Worm (Caenorhabditis elegans) whole organism, L3 larva: ENCODE results near the gene ceh-60.

Experiments
- R02D3.7 ChIP-seq: fragments of 150-350 bp; optimal IDR thresholded peaks from 2 replicates; lab custom pipeline; 2014; ENCODE audit warnings: missing biosample characterization, missing genetic modification characterization
- aly-2 ChIP-seq: fragments of 150-350 bp; optimal IDR thresholded peaks from 2 replicates; lab custom pipeline; 2014; ENCODE audit warnings: missing biosample characterization, missing genetic modification characterization
- ama-1 ChIP-seq: fragments of 150-350 bp; optimal IDR thresholded peaks from 2 replicates; lab custom pipeline; 2018
- ceh-82 ChIP-seq: fragments of 150-350 bp; optimal IDR thresholded peaks from 2 replicates; lab custom pipeline; 2014; ENCODE audit warnings: missing biosample characterization, missing genetic modification characterization
- daf-12 ChIP-seq: fragments of 150-350 bp; optimal IDR thresholded peaks from 2 replicates; lab custom pipeline; 2014; ENCODE audit warnings: missing biosample characterization, missing genetic modification reagents, missing genetic modification characterization
- egl-27 ChIP-seq: sonication (generic microtip); optimal IDR thresholded peaks from 4 replicates; lab custom pipeline; 2017; ENCODE audit warnings: missing biosample characterization, missing genetic modification reagents, missing genetic modification characterization
- egl-5 ChIP-seq: fragments of 150-350 bp; optimal IDR thresholded peaks from 2 replicates; lab custom pipeline; 2017; ENCODE audit warnings: missing biosample characterization, missing genetic modification reagents, missing genetic modification characterization, inconsistent platforms
- elt-2 ChIP-seq: sonication (generic microtip); optimal IDR thresholded peaks from 2 replicates; lab custom pipeline; 2016; ENCODE audit warnings: missing genetic modification reagents, mild to moderate bottlenecking, missing genetic modification characterization, missing compliant biosample characterization
- elt-3 ChIP-seq, 3 experiments: fragments of 150-350 bp in 1 of 3; sonication (generic microtip) in 2 of 3; optimal IDR thresholded peaks; 2 replicates in 2 of 3; 4 replicates in 1 of 3; lab custom pipeline; 2014 to 2017; ENCODE audit warnings: missing biosample characterization in 3 of 3, missing genetic modification characterization in 3 of 3
- eor-1 ChIP-seq, 2 experiments: fragments of 150-350 bp; optimal IDR thresholded peaks; 2 replicates each; lab custom pipeline; 2014 to 2018; ENCODE audit warnings: missing biosample characterization in 2 of 2, missing genetic modification characterization in 2 of 2
- fkh-10 ChIP-seq: sonication (generic microtip); optimal IDR thresholded peaks from 2 replicates; lab custom pipeline; 2017; ENCODE audit warnings: missing biosample characterization, missing genetic modification reagents, missing genetic modification characterization
- fkh-2 ChIP-seq: fragments of 150-350 bp; optimal IDR thresholded peaks from 2 replicates; lab custom pipeline; 2014; ENCODE audit warnings: missing biosample characterization, missing genetic modification reagents, missing genetic modification characterization
- fos-1 ChIP-seq: fragments of 150-350 bp; optimal IDR thresholded peaks from 2 replicates; lab custom pipeline; 2014; ENCODE audit warnings: missing biosample characterization, missing genetic modification characterization
- hmg-11 ChIP-seq: sonication (generic microtip); optimal IDR thresholded peaks from 2 replicates; lab custom pipeline; 2016; ENCODE audit warnings: missing genetic modification characterization, missing compliant biosample characterization
- jun-1 ChIP-seq: fragments of 150-350 bp; optimal IDR thresholded peaks from 2 replicates; lab custom pipeline; 2014; ENCODE audit warnings: missing biosample characterization, missing genetic modification reagents, missing genetic modification characterization
- lin-15B ChIP-seq: fragments of 150-350 bp; optimal IDR thresholded peaks from 2 replicates; lab custom pipeline; 2014; ENCODE audit warnings: missing biosample characterization, missing genetic modification characterization
- lin-39 ChIP-seq: fragments of 150-350 bp; optimal IDR thresholded peaks from 2 replicates; lab custom pipeline; 2018; ENCODE audit warnings: missing biosample characterization, missing genetic modification reagents, missing genetic modification characterization
- lsy-12 ChIP-seq: sonication (generic microtip); optimal IDR thresholded peaks from 2 replicates; lab custom pipeline; 2016; ENCODE audit warnings: mild to moderate bottlenecking, missing genetic modification characterization, missing compliant biosample characterization
- nfya-1 ChIP-seq: sonication (generic microtip); optimal IDR thresholded peaks from 2 replicates; lab custom pipeline; 2017; ENCODE audit warnings: missing genetic modification characterization, mild to moderate bottlenecking, missing compliant biosample characterization, antibody characterized with exemption, moderate library complexity; ENCODE audit not compliant: insufficient read depth
- nhr-23 ChIP-seq: fragments of 150-350 bp; optimal IDR thresholded peaks from 2 replicates; lab custom pipeline; 2014; ENCODE audit warnings: missing biosample characterization, missing genetic modification reagents, missing genetic modification characterization
- nhr-25 ChIP-seq: sonication (generic microtip); optimal IDR thresholded peaks from 2 replicates; lab custom pipeline; 2017; ENCODE audit warnings: missing biosample characterization, missing genetic modification characterization
- nhr-43 ChIP-seq: sonication (generic microtip); optimal IDR thresholded peaks from 2 replicates; lab custom pipeline; 2016; ENCODE audit warnings: mild to moderate bottlenecking, missing genetic modification characterization, missing compliant biosample characterization; ENCODE audit not compliant: poor library complexity, severe bottlenecking
- nhr-67 ChIP-seq: fragments of 150-350 bp; optimal IDR thresholded peaks from 2 replicates; lab custom pipeline; 2014; ENCODE audit warnings: missing biosample characterization, missing genetic modification characterization
- nhr-76 ChIP-seq: fragments of 150-350 bp; sonication (generic microtip); optimal IDR thresholded peaks from 5 replicates; lab custom pipeline; 2014; ENCODE audit warnings: missing biosample characterization, missing genetic modification characterization
- nhr-77 ChIP-seq: fragments of 150-350 bp; optimal IDR thresholded peaks from 2 replicates; lab custom pipeline; 2014; ENCODE audit warnings: missing biosample characterization, missing genetic modification characterization
- pha-4 ChIP-seq: fragments of 150-350 bp; optimal IDR thresholded peaks from 2 replicates; lab custom pipeline; 2014; ENCODE audit warnings: missing biosample characterization, missing genetic modification reagents, missing genetic modification characterization
- pqm-1 ChIP-seq: fragments of 150-350 bp; optimal IDR thresholded peaks from 2 replicates; lab custom pipeline; 2017; ENCODE audit warnings: missing biosample characterization, missing genetic modification characterization, inconsistent platforms
- skn-1 ChIP-seq: fragments of 150-350 bp; optimal IDR thresholded peaks from 2 replicates; lab custom pipeline; 2014; ENCODE audit warnings: missing biosample characterization, missing genetic modification characterization
- snpc-4 ChIP-seq: fragments of 150-350 bp; optimal IDR thresholded peaks from 2 replicates; lab custom pipeline; 2014; ENCODE audit warnings: missing biosample characterization, missing genetic modification characterization
- unc-39 ChIP-seq: sonication (generic microtip); optimal IDR thresholded peaks from 4 replicates; lab custom pipeline; 2017; ENCODE audit warnings: missing biosample characterization, missing genetic modification characterization
- unc-62 ChIP-seq: fragments of 150-350 bp; sonication (generic microtip); optimal IDR thresholded peaks from 4 replicates; lab custom pipeline; 2014; ENCODE audit warnings: missing biosample characterization, missing genetic modification reagents, missing genetic modification characterization
- ztf-11 ChIP-seq: fragments of 150-350 bp; optimal IDR thresholded peaks from 2 replicates; lab custom pipeline; 2014; ENCODE audit warnings: missing biosample characterization, missing genetic modification characterization
- ztf-4 ChIP-seq: fragments of 150-350 bp; optimal IDR thresholded peaks from 2 replicates; lab custom pipeline; 2014; ENCODE audit warnings: missing biosample characterization, missing genetic modification characterization

ceh-60 gene

DNA sequence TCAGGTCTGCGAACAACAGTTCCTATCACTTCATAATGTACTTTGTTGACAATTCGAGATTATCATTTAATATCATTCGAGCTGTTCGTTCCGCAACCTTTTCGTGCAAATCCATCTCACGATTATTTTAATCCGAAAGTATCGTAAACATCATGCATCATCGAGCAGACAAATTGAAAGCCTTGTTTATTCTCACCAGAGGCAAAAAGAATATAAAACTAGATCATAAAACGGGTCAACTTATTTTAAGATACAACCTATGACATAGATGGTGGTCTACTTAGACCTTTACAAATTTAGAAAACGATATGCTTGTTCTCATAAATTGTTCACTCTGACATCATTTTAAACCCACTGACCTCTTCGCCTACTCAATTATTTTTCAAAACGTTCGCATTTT lies 3.1 kb upstream of the ceh-60 start:
- TF ChIP-seq elt-2 (peak; percentile 50), unc-62 (GFP tag; lab: Kevin White, UChicago) (no peak)

DNA sequence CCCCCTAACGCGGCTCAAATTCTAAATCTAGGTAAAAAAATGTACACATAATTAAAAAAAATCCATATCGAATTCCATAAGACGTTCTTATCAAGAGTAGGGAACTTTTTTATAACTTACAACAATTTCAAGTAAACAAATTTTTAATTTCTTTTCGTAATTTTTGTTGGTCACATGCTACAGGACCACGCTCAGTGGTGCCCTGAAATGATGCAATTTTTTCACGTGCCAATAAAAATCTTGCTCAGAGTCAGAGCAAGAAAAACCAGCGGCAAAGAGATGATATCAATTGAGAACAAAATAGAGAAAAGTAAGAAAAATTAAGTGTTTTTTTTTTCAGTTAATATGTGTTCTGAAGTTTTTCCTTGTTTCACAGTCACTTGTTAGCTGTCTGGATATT lies 1.9 kb upstream of the ceh-60 start:
- TF ChIP-seq unc-62 (GFP tag; lab: Kevin White, UChicago) (no peak), egl-5 (tag; lab: Kevin White, UChicago) (no peak), nfya-1 (peak; percentile 38), R02D3.7 (no peak)

DNA sequence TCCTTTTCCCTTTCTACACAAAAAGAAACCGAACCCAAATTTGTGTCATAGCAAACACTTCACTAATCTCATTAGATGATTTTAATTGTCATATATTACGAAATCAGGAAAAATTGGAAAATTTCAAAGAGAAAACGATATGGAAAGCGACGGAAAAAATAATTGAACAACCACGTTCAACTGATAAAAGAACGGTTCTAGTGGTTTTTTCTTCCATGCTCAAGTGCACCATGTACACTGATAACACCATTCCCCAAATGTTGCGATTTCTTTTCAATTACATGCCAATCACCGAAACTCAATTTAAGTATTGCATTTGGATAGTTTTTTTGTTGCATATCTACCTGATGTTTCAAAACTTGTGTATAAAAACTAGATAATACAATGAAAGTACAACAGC lies 645 bp upstream of the ceh-60 start:
- TF ChIP-seq pha-4, result peak; percentile 4
- no peak for TF ChIP-seq ama-1
- TF ChIP-seq pqm-1 (tag; lab: Kevin White, UChicago), result peak; percentile 21
- peak; percentile 93 for TF ChIP-seq elt-2

DNA sequence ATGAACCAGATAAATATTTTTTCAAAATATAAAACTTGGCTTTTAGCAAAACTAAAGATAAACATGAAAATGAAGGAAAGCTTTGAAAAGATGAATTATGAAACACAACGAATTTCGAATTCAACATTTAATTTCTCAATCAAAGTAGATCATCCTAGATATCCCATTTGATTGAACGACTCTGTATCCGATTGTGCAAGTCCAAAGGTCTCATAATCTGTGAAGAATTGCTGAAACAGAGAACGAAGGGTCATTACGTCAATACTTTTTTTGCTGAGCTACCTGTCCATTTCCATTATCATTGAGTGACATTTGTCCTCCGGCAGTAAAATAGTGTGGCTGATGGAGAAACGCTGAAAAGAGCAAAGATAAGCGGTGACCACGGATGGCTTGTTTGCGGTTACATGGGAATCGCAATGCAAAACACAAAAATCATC lies 7.3 kb downstream of the ceh-60 start:
- TF ChIP-seq nhr-43 (tag; lab: Kevin White, UChicago), result no peak
- TF ChIP-seq fkh-10 (GFP tag; lab: Kevin White, UChicago), result no peak
- TF ChIP-seq pha-4, result peak; percentile 36
- TF ChIP-seq nfya-1, result no peak
- peak; percentile 15 for TF ChIP-seq ama-1
- TF ChIP-seq unc-62 (GFP tag; lab: Kevin White, UChicago), result no peak
- peak; percentile 90 for TF ChIP-seq pqm-1 (tag; lab: Kevin White, UChicago)
- TF ChIP-seq snpc-4 (tag; lab: Kevin White, UChicago), result no peak
- TF ChIP-seq elt-2, result peak; percentile 93
- no peak for TF ChIP-seq lin-39 (tag; lab: Kevin White, UChicago)
- no peak for TF ChIP-seq nhr-76 (tag; lab: Kevin White, UChicago)
- TF ChIP-seq ztf-4 (tag; lab: Kevin White, UChicago), result no peak
- TF ChIP-seq hmg-11 (tag; lab: Kevin White, UChicago), result no peak
- no peak for TF ChIP-seq lin-15B
- TF ChIP-seq unc-39 (tag; lab: Kevin White, UChicago), result no peak
- no peak for TF ChIP-seq eor-1 (tag; optimal IDR thresholded peaks at IDR 0.05; lab: Kevin White, UChicago)
- peak; percentile 59 for TF ChIP-seq jun-1 (tag; lab: Kevin White, UChicago)
- no peak for TF ChIP-seq aly-2 (tag; lab: Kevin White, UChicago)
- no peak for TF ChIP-seq egl-5 (tag; lab: Kevin White, UChicago)
- TF ChIP-seq fkh-2 (tag; lab: Kevin White, UChicago), result no peak
- no peak for TF ChIP-seq ceh-82 (tag; lab: Kevin White, UChicago)
- no peak for TF ChIP-seq nhr-67 (tag; lab: Kevin White, UChicago)
- TF ChIP-seq ztf-11 (tag; lab: Kevin White, UChicago), result no peak
- no peak for TF ChIP-seq lsy-12
- no peak for TF ChIP-seq R02D3.7

DNA sequence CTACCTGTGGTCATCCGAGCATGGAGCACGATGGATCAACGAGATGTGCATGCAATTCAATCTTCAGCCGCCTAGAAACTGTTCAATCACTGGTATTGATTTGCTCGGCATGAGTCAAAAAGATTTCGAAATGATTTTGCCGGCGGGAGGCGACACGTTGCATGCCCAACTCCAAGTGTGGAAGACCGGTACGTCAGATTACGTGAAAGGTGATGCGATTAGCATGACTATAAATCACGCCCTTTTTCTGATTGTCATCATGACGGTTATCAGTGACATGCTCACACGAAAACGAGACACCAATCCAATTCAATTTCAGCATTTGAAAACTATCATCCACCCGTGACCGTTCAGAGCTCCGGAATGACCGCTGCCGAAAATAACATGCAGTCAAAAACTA lies 9.3 kb downstream of the ceh-60 start:
- TF ChIP-seq egl-27 (tag; lab: Kevin White, UChicago) (no peak), hmg-11 (tag; lab: Kevin White, UChicago) (no peak), daf-12 (tag; lab: Kevin White, UChicago) (no peak), skn-1 (tag; lab: Kevin White, UChicago) (peak; percentile 82), ceh-82 (tag; lab: Kevin White, UChicago) (no peak), nhr-23 (tag; lab: Kevin White, UChicago) (no peak), ztf-11 (tag; lab: Kevin White, UChicago) (no peak), pqm-1 (tag; lab: Kevin White, UChicago) (peak; percentile 41), nhr-25 (tag; lab: Kevin White, UChicago) (no peak), nhr-77 (tag; lab: Kevin White, UChicago) (no peak), pha-4 (no peak), fos-1 (no peak), nhr-43 (tag; lab: Kevin White, UChicago) (peak; percentile 5), eor-1 (tag; optimal IDR thresholded peaks at IDR 0.05; lab: Kevin White, UChicago) (no peak), elt-3 (tag; optimal IDR thresholded peaks at IDR 0.05; lab: Kevin White, UChicago) (no peak), elt-2 (peak; percentile 80)
- TF ChIP-seq, all 47 proteins: peak for 4
